Fruit fly (Drosophila melanogaster) whole organism, embryonic: ENCODE data around the gene Vps53.

ENCODE experiments used
- Atf3 ChIP-seq: fragments of 200-800 bp; sonication (Bioruptor generic); optimal IDR thresholded peaks from 3 replicates; lab custom pipeline; 2016; ENCODE audit warnings: missing biosample characterization, missing genetic modification characterization
- Bgb ChIP-seq: fragments of 200-800 bp; sonication (Bioruptor generic); IDR thresholded peaks from 2 replicates; pipeline ENCODE4 v1.3.6; 2022; ENCODE audit warnings: missing biosample characterization, missing genetic modification characterization; ENCODE audit not compliant: partially characterized antibody
- Blimp-1 ChIP-seq: fragments of 200-800 bp; sonication (Bioruptor generic); optimal IDR thresholded peaks from 3 replicates; lab custom pipeline; 2018; ENCODE audit warnings: missing biosample characterization, missing genetic modification characterization, mild to moderate bottlenecking, moderate library complexity, missing genetic modification reagents
- CG10979 ChIP-seq: fragments of 200-800 bp; sonication (Bioruptor generic); optimal IDR thresholded peaks from 2 replicates; lab custom pipeline; 2018; ENCODE audit warnings: missing biosample characterization, mild to moderate bottlenecking, missing genetic modification characterization, moderate library complexity
- CG11093 ChIP-seq: fragments of 200-800 bp; sonication (Bioruptor generic); IDR thresholded peaks from 3 replicates; pipeline ENCODE4 v1.3.6; 2022; ENCODE audit warnings: missing biosample characterization, missing genetic modification characterization
- CG12104 ChIP-seq: fragments of 200-800 bp; sonication (Bioruptor generic); optimal IDR thresholded peaks from 3 replicates; lab custom pipeline; 2016; ENCODE audit warnings: missing biosample characterization, missing genetic modification characterization
- CG12942 ChIP-seq: fragments of 200-800 bp; sonication (Bioruptor generic); optimal IDR thresholded peaks from 3 replicates; lab custom pipeline; 2016; ENCODE audit warnings: missing biosample characterization, missing genetic modification characterization
- CG13123 ChIP-seq: fragments of 200-800 bp; sonication (Bioruptor generic); optimal IDR thresholded peaks from 2 replicates; lab custom pipeline; 2016; ENCODE audit warnings: missing biosample characterization, missing genetic modification characterization
- CG14710 ChIP-seq: fragments of 200-800 bp; sonication (Bioruptor generic); optimal IDR thresholded peaks from 3 replicates; lab custom pipeline; 2019; ENCODE audit warnings: missing biosample characterization, mild to moderate bottlenecking, missing genetic modification characterization, moderate library complexity
- CG17328 ChIP-seq: fragments of 200-800 bp; sonication (Bioruptor generic); IDR thresholded peaks from 2 replicates; pipeline ENCODE4 v1.3.6; 2022; ENCODE audit warnings: missing biosample characterization, missing genetic modification characterization
- CG17802 ChIP-seq: fragments of 200-800 bp; sonication (Bioruptor generic); optimal IDR thresholded peaks from 2 replicates; lab custom pipeline; 2018; ENCODE audit warnings: missing biosample characterization, mild to moderate bottlenecking, missing genetic modification characterization, moderate library complexity
- CG2116 ChIP-seq: fragments of 200-800 bp; sonication (Bioruptor generic); optimal IDR thresholded peaks from 3 replicates; lab custom pipeline; 2018; ENCODE audit warnings: missing biosample characterization, mild to moderate bottlenecking, missing genetic modification characterization
- CG2129 ChIP-seq: fragments of 200-800 bp; sonication (Bioruptor generic); IDR thresholded peaks from 2 replicates; pipeline ENCODE4 v1.3.6; 2022; ENCODE audit warnings: missing biosample characterization, missing genetic modification characterization; ENCODE audit not compliant: partially characterized antibody
- CG30403 ChIP-seq: fragments of 200-800 bp; sonication (Bioruptor generic); optimal IDR thresholded peaks from 3 replicates; lab custom pipeline; 2016; ENCODE audit warnings: missing biosample characterization, missing genetic modification characterization
- CG31224 ChIP-seq: fragments of 200-800 bp; sonication (Bioruptor generic); IDR thresholded peaks from 2 replicates; pipeline ENCODE4 v1.3.6; 2022; ENCODE audit warnings: missing biosample characterization, missing genetic modification characterization
- CG34376 ChIP-seq: fragments of 200-800 bp; sonication (Bioruptor generic); optimal IDR thresholded peaks from 2 replicates; lab custom pipeline; 2018; ENCODE audit warnings: missing biosample characterization, mild to moderate bottlenecking, missing genetic modification characterization
- CG3726 ChIP-seq: fragments of 200-800 bp; sonication (Bioruptor generic); IDR thresholded peaks from 3 replicates; pipeline ENCODE4, ENCODE4 v1.3.6; 2022; ENCODE audit warnings: missing biosample characterization, missing genetic modification characterization
- CG4617 ChIP-seq: fragments of 200-800 bp; sonication (Bioruptor generic); optimal IDR thresholded peaks from 3 replicates; lab custom pipeline; 2016; ENCODE audit warnings: missing biosample characterization, missing genetic modification characterization, borderline replicate concordance
- CG7556 ChIP-seq: fragments of 200-800 bp; sonication (Bioruptor generic); optimal IDR thresholded peaks from 2 replicates; lab custom pipeline; 2017; ENCODE audit warnings: missing biosample characterization, mild to moderate bottlenecking, missing genetic modification characterization
- CG9797 ChIP-seq: fragments of 200-800 bp; sonication (Bioruptor generic); optimal IDR thresholded peaks from 3 replicates; lab custom pipeline; 2018; ENCODE audit warnings: missing biosample characterization, mild to moderate bottlenecking, missing genetic modification characterization
- D19A ChIP-seq: fragments of 200-800 bp; optimal IDR thresholded peaks from 3 replicates; lab custom pipeline; 2019; ENCODE audit warnings: missing biosample characterization, mild to moderate bottlenecking, missing genetic modification characterization, moderate library complexity
- D19B ChIP-seq: fragments of 200-800 bp; sonication (Bioruptor generic); optimal IDR thresholded peaks from 2 replicates; lab custom pipeline; 2017; ENCODE audit warnings: missing biosample characterization, mild to moderate bottlenecking, missing genetic modification characterization
- Doc3 ChIP-seq: fragments of 200-800 bp; sonication (Bioruptor generic); IDR thresholded peaks from 3 replicates; pipeline ENCODE4 v1.3.6; 2022; ENCODE audit warnings: missing biosample characterization, missing genetic modification characterization; ENCODE audit not compliant: partially characterized antibody
- Elba2 ChIP-seq: fragments of 200-800 bp; sonication (Bioruptor generic); optimal IDR thresholded peaks from 3 replicates; lab custom pipeline; 2016; ENCODE audit warnings: missing biosample characterization, missing genetic modification characterization
- Max ChIP-seq: fragments of 200-800 bp; sonication (Bioruptor generic); optimal IDR thresholded peaks from 2 replicates; lab custom pipeline; 2016; ENCODE audit warnings: missing biosample characterization, mild to moderate bottlenecking, missing genetic modification characterization
- Meics ChIP-seq: fragments of 200-800 bp; sonication (Bioruptor generic); optimal IDR thresholded peaks from 2 replicates; lab custom pipeline; 2017; ENCODE audit warnings: missing biosample characterization, mild to moderate bottlenecking, missing genetic modification characterization
- Nf-YC ChIP-seq: fragments of 200-800 bp; optimal IDR thresholded peaks from 3 replicates; lab custom pipeline; 2019; ENCODE audit warnings: missing biosample characterization, mild to moderate bottlenecking, missing genetic modification characterization, moderate library complexity
- Poxn ChIP-seq: fragments of 200-800 bp; sonication (Bioruptor generic); IDR thresholded peaks from 2 replicates; pipeline ENCODE4 v1.3.6; 2022; ENCODE audit warnings: missing biosample characterization, missing genetic modification characterization
- Sox100B ChIP-seq: fragments of 200-800 bp; sonication (Bioruptor generic); optimal IDR thresholded peaks from 3 replicates; lab custom pipeline; 2018; ENCODE audit warnings: missing biosample characterization, mild to moderate bottlenecking, missing genetic modification characterization
- da ChIP-seq: fragments of 200-800 bp; sonication (Bioruptor generic); optimal IDR thresholded peaks from 2 replicates; lab custom pipeline; 2016; ENCODE audit warnings: missing biosample characterization, missing genetic modification characterization
- dmrt99B ChIP-seq: fragments of 200-800 bp; sonication (Bioruptor generic); optimal IDR thresholded peaks from 2 replicates; lab custom pipeline; 2018; ENCODE audit warnings: missing biosample characterization, mild to moderate bottlenecking, missing genetic modification characterization, moderate library complexity
- gfzf ChIP-seq: fragments of 200-800 bp; sonication (Bioruptor generic); optimal IDR thresholded peaks from 2 replicates; lab custom pipeline; 2016; ENCODE audit warnings: missing biosample characterization, mild to moderate bottlenecking, missing genetic modification characterization, moderate library complexity
- gro ChIP-seq: fragments of 200-800 bp; sonication (Bioruptor generic); optimal IDR thresholded peaks from 2 replicates; lab custom pipeline; 2016; ENCODE audit warnings: missing biosample characterization, missing genetic modification characterization
- hth ChIP-seq: fragments of >200 bp; optimal IDR thresholded peaks from 2 replicates; lab custom pipeline; 2017; ENCODE audit warnings: inconsistent platforms
- kah ChIP-seq: fragments of 200-800 bp; sonication (Bioruptor generic); optimal IDR thresholded peaks from 2 replicates; lab custom pipeline; 2018; ENCODE audit warnings: missing biosample characterization, mild to moderate bottlenecking, missing genetic modification characterization
- klu ChIP-seq: fragments of 200-800 bp; sonication (Bioruptor generic); IDR thresholded peaks from 2 replicates; pipeline ENCODE4 v1.3.6; 2022; ENCODE audit warnings: missing biosample characterization, missing genetic modification characterization
- maf-S ChIP-seq: fragments of 200-800 bp; sonication (Bioruptor generic); optimal IDR thresholded peaks from 2 replicates; lab custom pipeline; 2016; ENCODE audit warnings: missing biosample characterization, missing genetic modification characterization
- nmo ChIP-seq: fragments of 200-800 bp; sonication (Bioruptor generic); optimal IDR thresholded peaks from 2 replicates; lab custom pipeline; 2018; ENCODE audit warnings: missing biosample characterization, mild to moderate bottlenecking, missing genetic modification characterization, moderate library complexity
- pfk ChIP-seq: fragments of 200-800 bp; sonication (Bioruptor generic); optimal IDR thresholded peaks from 2 replicates; lab custom pipeline; 2018; ENCODE audit warnings: missing biosample characterization, mild to moderate bottlenecking, missing genetic modification characterization, moderate library complexity
- psq ChIP-seq: fragments of 200-800 bp; sonication (Bioruptor generic); optimal IDR thresholded peaks from 2 replicates; lab custom pipeline; 2017; ENCODE audit warnings: missing biosample characterization, missing genetic modification characterization
- ro ChIP-seq: fragments of 200-800 bp; sonication (Bioruptor generic); IDR thresholded peaks from 2 replicates; pipeline ENCODE4 v1.3.6; 2022; ENCODE audit warnings: missing biosample characterization, missing genetic modification characterization
- row ChIP-seq: fragments of 200-800 bp; sonication (Bioruptor generic); IDR thresholded peaks from 3 replicates; pipeline ENCODE4 v1.3.6; 2022; ENCODE audit warnings: missing biosample characterization, missing genetic modification characterization
- sens ChIP-seq: fragments of 200-800 bp; sonication (Bioruptor generic); peaks from one replicate; lab custom pipeline; 2016; ENCODE audit warnings: missing biosample characterization, missing genetic modification characterization
- sim ChIP-seq: fragments of 200-800 bp; sonication (Bioruptor generic); IDR thresholded peaks from 2 replicates; pipeline ENCODE4 v1.3.6; 2022; ENCODE audit warnings: missing biosample characterization, missing genetic modification characterization
- sima ChIP-seq: fragments of 200-800 bp; sonication (Bioruptor generic); optimal IDR thresholded peaks from 2 replicates; lab custom pipeline; 2016; ENCODE audit warnings: missing biosample characterization, missing genetic modification characterization
- so ChIP-seq: fragments of 200-800 bp; sonication (Bioruptor generic); IDR thresholded peaks from 3 replicates; pipeline ENCODE4 v1.3.6; 2022; ENCODE audit warnings: missing biosample characterization, missing genetic modification characterization
- tna ChIP-seq: fragments of 200-800 bp; sonication (Bioruptor generic); IDR thresholded peaks from 2 replicates; pipeline ENCODE4 v1.3.6; 2022; ENCODE audit warnings: missing biosample characterization, missing genetic modification characterization; ENCODE audit not compliant: partially characterized antibody
- ttk ChIP-seq: fragments of 200-800 bp; sonication (Bioruptor generic); IDR thresholded peaks from 2 replicates; pipeline ENCODE4 v2.1.2; 2022; ENCODE audit warnings: missing biosample characterization, missing genetic modification characterization
- twi ChIP-seq: fragments of 200-800 bp; optimal IDR thresholded peaks from 2 replicates; lab custom pipeline; 2019; ENCODE audit warnings: missing biosample characterization, mild to moderate bottlenecking, missing genetic modification characterization, moderate library complexity
- wdn ChIP-seq: fragments of 200-800 bp; sonication (Bioruptor generic); IDR thresholded peaks from 2 replicates; pipeline ENCODE4 v1.3.6; 2022; ENCODE audit warnings: missing biosample characterization, missing genetic modification characterization
- zf30C ChIP-seq: fragments of 200-800 bp; sonication (Bioruptor generic); optimal IDR thresholded peaks from 3 replicates; lab custom pipeline; 2018; ENCODE audit warnings: missing biosample characterization, mild to moderate bottlenecking, missing genetic modification characterization

Vps53 gene

DNA sequence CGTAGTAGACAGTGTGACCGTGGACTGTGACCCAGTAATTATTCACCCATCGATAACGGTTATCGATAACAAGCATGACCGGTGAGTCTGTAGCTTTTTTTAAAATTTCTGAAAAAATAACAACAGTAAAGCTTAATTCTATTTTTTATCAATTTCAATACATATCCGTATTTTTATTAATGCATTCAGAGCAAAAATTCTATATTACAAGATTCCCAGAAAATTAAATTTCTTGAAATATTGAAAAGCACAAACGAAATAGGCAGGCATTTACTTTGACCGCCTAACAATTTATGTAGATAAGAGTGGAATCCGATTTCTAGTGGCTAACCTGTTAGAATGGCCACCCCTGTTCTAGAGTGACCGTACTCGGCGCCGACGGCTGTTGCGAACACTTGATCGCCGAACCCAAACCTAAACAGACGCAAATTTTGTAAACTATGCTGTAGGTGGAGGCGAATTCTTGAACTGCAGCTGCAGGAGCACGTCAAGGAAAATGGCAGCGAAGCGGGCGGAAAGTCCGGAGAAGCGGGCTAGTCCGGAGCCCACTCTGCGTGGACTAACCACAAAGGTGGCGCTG lies 8.1 kb upstream of the Vps53 start, which contains the start of gene CG3652 (continued):
- TF ChIP-seq klu (GFP tag; lab: Robert Waterston, UW) (peak; percentile 11; the same call in 1 of the 2 replicates), CG31224 (GFP tag; lab: Robert Waterston, UW) (no peak), Elba2 (GFP tag; lab: Kevin White, UChicago) (no peak), Max (GFP tag; lab: Kevin White, UChicago) (peak; percentile 33), Bgb (peak; percentile 29; the same call in 1 of the 2 replicates), CG7556 (GFP tag; lab: Kevin White, UChicago) (no peak), dmrt99B (no peak), CG10979 (tag; lab: Kevin White, UChicago) (peak; percentile 1), wdn (GFP tag; lab: Robert Waterston, UW) (no peak), tna (GFP tag; lab: Robert Waterston, UW) (no peak), hth (lab: Kevin White, UChicago) (no peak), CG12104 (no peak), CG17328 (no peak), Blimp-1 (no peak), gro (GFP tag; lab: Kevin White, UChicago) (no peak), Sox100B (no peak), CG9797 (peak; percentile 78), CG14710 (peak; percentile 72), CG13123 (GFP tag; lab: Kevin White, UChicago) (no peak), psq (GFP tag; lab: Kevin White, UChicago) (no peak), ttk (GFP tag; lab: Robert Waterston, UW) (no peak), so (no peak), Meics (GFP tag; lab: Kevin White, UChicago) (peak; percentile 5), CG3726 (no peak), da (no peak), CG17802 (tag; lab: Kevin White, UChicago) (no peak), D19A (tag; lab: Kevin White, UChicago) (no peak), CG2129 (GFP tag; lab: Robert Waterston, UW) (0 out of 2 replicates have a peak, but pooled peaks have one; percentile 12), row (GFP tag; lab: Robert Waterston, UW) (peak; percentile 70), Poxn (GFP tag; lab: Robert Waterston, UW) (no peak), maf-S (GFP tag; lab: Kevin White, UChicago) (peak; percentile 20), sima (GFP tag; lab: Kevin White, UChicago) (no peak), Atf3 (GFP tag; lab: Kevin White, UChicago) (peak; percentile 26), CG12942 (no peak), zf30C (GFP tag; lab: Kevin White, UChicago) (no peak), sens (GFP tag; lab: Kevin White, UChicago) (peak; percentile 87), CG4617 (GFP tag; lab: Kevin White, UChicago) (peak; percentile 67), twi (tag; lab: Kevin White, UChicago) (no peak), D19B (GFP tag; lab: Kevin White, UChicago) (no peak), kah (GFP tag; lab: Kevin White, UChicago) (no peak), CG11093 (GFP tag; lab: Robert Waterston, UW) (no peak), CG30403 (GFP tag; lab: Kevin White, UChicago) (peak; percentile 52), Doc3 (GFP tag; lab: Robert Waterston, UW) (0 out of 3 replicates have a peak, but pooled peaks have one; percentile 21), sim (GFP tag; lab: Robert Waterston, UW) (no peak), pfk (GFP tag; lab: Kevin White, UChicago) (no peak), gfzf (GFP tag; lab: Kevin White, UChicago) (peak; percentile 67), CG34376 (GFP tag; lab: Kevin White, UChicago) (no peak), nmo (GFP tag; lab: Kevin White, UChicago) (peak; percentile 61), ro (GFP tag; lab: Robert Waterston, UW) (no peak), CG2116 (GFP tag; lab: Kevin White, UChicago) (peak; percentile 71), Nf-YC (tag; lab: Kevin White, UChicago) (no peak)
